Worm (Caenorhabditis elegans) whole organism, L4 larva: ENCODE measurements around the gene scl-7.

Experiments
- F26F4.8 ChIP-seq: fragments of 200-800 bp; sonication (Bioruptor generic); conservative IDR thresholded peaks from 2 replicates; pipeline ENCODE4 v1.3.6; 2022; ENCODE audit warnings: missing genetic modification characterization, missing compliant biosample characterization
- F44E2.7 ChIP-seq: fragments of 200-800 bp; sonication (Bioruptor generic); IDR thresholded peaks from 2 replicates; pipeline ENCODE4 v2.1.2; 2022; ENCODE audit warnings: missing genetic modification characterization, missing compliant biosample characterization
- ZK546.5 ChIP-seq, 2 experiments: sonication (generic microtip); optimal IDR thresholded peaks; 2 replicates each; lab custom pipeline; 2017; ENCODE audit warnings: missing biosample characterization in 2 of 2, missing genetic modification characterization in 2 of 2
- aha-1 ChIP-seq: fragments of 150-350 bp; peaks from one replicate; lab custom pipeline; 2014; ENCODE audit warnings: missing biosample characterization, missing genetic modification characterization
- ceh-32 ChIP-seq: sonication (generic microtip); optimal IDR thresholded peaks from 2 replicates; lab custom pipeline; 2016; ENCODE audit warnings: mild to moderate bottlenecking, missing genetic modification characterization, missing compliant biosample characterization; ENCODE audit not compliant: poor library complexity
- daf-19 ChIP-seq: fragments of 200-800 bp; sonication (Bioruptor generic); conservative IDR thresholded peaks from 2 replicates; pipeline ENCODE4 v1.3.6; 2022; ENCODE audit warnings: missing genetic modification characterization, missing compliant biosample characterization
- dmd-6 ChIP-seq: fragments of 200-800 bp; sonication (Bioruptor generic); IDR thresholded peaks from 2 replicates; pipeline ENCODE4 v1.3.6; 2022; ENCODE audit warnings: missing genetic modification reagents, missing genetic modification characterization, missing compliant biosample characterization
- dmd-8 ChIP-seq: fragments of 200-800 bp; sonication (Bioruptor generic); IDR thresholded peaks from 2 replicates; pipeline ENCODE4 v1.3.6; 2022; ENCODE audit warnings: missing genetic modification characterization, missing compliant biosample characterization
- duxl-1 ChIP-seq: sonication (generic microtip); optimal IDR thresholded peaks from 2 replicates; lab custom pipeline; 2016; ENCODE audit warnings: mild to moderate bottlenecking, missing genetic modification characterization, moderate library complexity, missing compliant biosample characterization; ENCODE audit not compliant: poor library complexity
- fkh-10 ChIP-seq: fragments of 150-350 bp; optimal IDR thresholded peaks from 2 replicates; lab custom pipeline; 2014; ENCODE audit warnings: missing biosample characterization, missing genetic modification reagents, missing genetic modification characterization
- gei-8 ChIP-seq: fragments of 200-800 bp; sonication (Bioruptor generic); optimal IDR thresholded peaks from 2 replicates; lab custom pipeline; 2018; ENCODE audit warnings: mild to moderate bottlenecking, missing genetic modification characterization, missing compliant biosample characterization
- hif-1 ChIP-seq, 2 experiments: sonication (generic microtip); optimal IDR thresholded peaks; 2 replicates each; lab custom pipeline; 2016 to 2017; ENCODE audit warnings: missing compliant biosample characterization in 2 of 2, missing genetic modification characterization in 2 of 2, missing genetic modification reagents in 2 of 2, missing genotype in 2 of 2, mild to moderate bottlenecking in 1 of 2
- hlh-11 ChIP-seq: fragments of 200-800 bp; sonication (Bioruptor generic); optimal IDR thresholded peaks from 2 replicates; lab custom pipeline; 2018; ENCODE audit warnings: mild to moderate bottlenecking, missing genetic modification characterization, missing compliant biosample characterization
- hmg-1.1 ChIP-seq: fragments of 200-800 bp; sonication (Bioruptor generic); IDR thresholded peaks from 2 replicates; pipeline ENCODE4 v1.3.6; 2022; ENCODE audit warnings: missing genetic modification reagents, missing genetic modification characterization, missing compliant biosample characterization
- lim-7 ChIP-seq: fragments of 200-800 bp; sonication (Bioruptor generic); IDR thresholded peaks from 2 replicates; pipeline ENCODE4 v1.3.6; 2022; ENCODE audit warnings: missing genetic modification characterization, missing compliant biosample characterization
- mdl-1 ChIP-seq, 2 experiments: fragments of 150-350 bp in 1 of 2; sonication (generic microtip) in 1 of 2; optimal IDR thresholded peaks; 2 replicates each; lab custom pipeline; 2014 to 2017; ENCODE audit warnings: missing biosample characterization in 2 of 2, missing genetic modification characterization in 2 of 2
- mep-1 ChIP-seq: fragments of 150-350 bp; sonication (generic microtip); optimal IDR thresholded peaks from 3 replicates; lab custom pipeline; 2014; ENCODE audit warnings: missing biosample characterization, missing genetic modification characterization
- mes-2 ChIP-seq: sonication (generic microtip); optimal IDR thresholded peaks from 2 replicates; lab custom pipeline; 2016; ENCODE audit warnings: missing genotype, mild to moderate bottlenecking, missing genetic modification characterization, missing compliant biosample characterization; ENCODE audit not compliant: poor library complexity, severe bottlenecking
- mxl-3 ChIP-seq: fragments of 200-800 bp; sonication (Bioruptor generic); optimal IDR thresholded peaks from 2 replicates; lab custom pipeline; 2018; ENCODE audit warnings: mild to moderate bottlenecking, missing genetic modification characterization, missing compliant biosample characterization
- nhr-11 ChIP-seq: fragments of 150-350 bp; optimal IDR thresholded peaks from 2 replicates; lab custom pipeline; 2014; ENCODE audit warnings: missing biosample characterization, missing genetic modification characterization
- nhr-111 ChIP-seq: fragments of 200-800 bp; sonication (Bioruptor generic); optimal IDR thresholded peaks from 2 replicates; lab custom pipeline; 2018; ENCODE audit warnings: mild to moderate bottlenecking, missing genetic modification characterization, missing compliant biosample characterization
- nhr-25 ChIP-seq: sonication (generic microtip); optimal IDR thresholded peaks from 2 replicates; lab custom pipeline; 2017; ENCODE audit warnings: missing genetic modification characterization, mild to moderate bottlenecking, missing compliant biosample characterization, antibody characterized with exemption, moderate library complexity, borderline replicate concordance; ENCODE audit not compliant: insufficient read depth
- nhr-28 ChIP-seq: fragments of 150-350 bp; optimal IDR thresholded peaks from 2 replicates; lab custom pipeline; 2014; ENCODE audit warnings: missing biosample characterization, missing genetic modification characterization
- nhr-42 ChIP-seq: fragments of 200-800 bp; sonication (Bioruptor generic); IDR thresholded peaks from 2 replicates; pipeline ENCODE4 v1.3.6; 2022; ENCODE audit warnings: missing genetic modification characterization, missing compliant biosample characterization
- nhr-48 ChIP-seq: sonication (generic microtip); optimal IDR thresholded peaks from 2 replicates; lab custom pipeline; 2016; ENCODE audit warnings: mild to moderate bottlenecking, missing genetic modification characterization, missing compliant biosample characterization
- nhr-76 ChIP-seq: fragments of 150-350 bp; optimal IDR thresholded peaks from 2 replicates; lab custom pipeline; 2014; ENCODE audit warnings: missing biosample characterization, missing genetic modification characterization
- sdz-12 ChIP-seq: fragments of 200-800 bp; sonication (Bioruptor generic); optimal IDR thresholded peaks from 2 replicates; lab custom pipeline; 2018; ENCODE audit warnings: mild to moderate bottlenecking, missing genetic modification characterization, missing compliant biosample characterization
- spr-1 ChIP-seq: sonication (generic microtip); optimal IDR thresholded peaks from 2 replicates; lab custom pipeline; 2016; ENCODE audit warnings: mild to moderate bottlenecking, missing genetic modification characterization, missing compliant biosample characterization
- unc-39 ChIP-seq: sonication (generic microtip); optimal IDR thresholded peaks from 2 replicates; lab custom pipeline; 2017; ENCODE audit warnings: missing biosample characterization, missing genetic modification characterization
- unc-62 ChIP-seq, 3 experiments: fragments of 150-350 bp in 1 of 3; sonication (generic microtip); optimal IDR thresholded peaks in 2 of 3; peaks in 1 of 3; 1 replicate in 1 of 3; 2 replicates in 2 of 3; lab custom pipeline; 2014 to 2017; ENCODE audit warnings: missing biosample characterization in 3 of 3, missing genetic modification characterization in 3 of 3, missing genetic modification reagents in 3 of 3, missing genotype in 1 of 3
- vab-7 ChIP-seq: fragments of 200-800 bp; sonication (Bioruptor generic); IDR thresholded peaks from 2 replicates; pipeline ENCODE4 v1.3.6; 2022; ENCODE audit warnings: missing genetic modification reagents, missing genetic modification characterization, missing compliant biosample characterization
- zfp-3 ChIP-seq: fragments of 200-800 bp; sonication (Bioruptor generic); conservative IDR thresholded peaks from 2 replicates; pipeline ENCODE4 v1.3.6; 2022; ENCODE audit warnings: missing genetic modification reagents, missing genetic modification characterization, missing compliant biosample characterization
- zip-2 ChIP-seq: fragments of 150-350 bp; optimal IDR thresholded peaks from 2 replicates; lab custom pipeline; 2014; ENCODE audit warnings: missing biosample characterization, missing genetic modification characterization
- ztf-11 ChIP-seq: fragments of 150-350 bp; optimal IDR thresholded peaks from 2 replicates; lab custom pipeline; 2014; ENCODE audit warnings: missing biosample characterization, missing genetic modification characterization

scl-7 gene

DNA sequence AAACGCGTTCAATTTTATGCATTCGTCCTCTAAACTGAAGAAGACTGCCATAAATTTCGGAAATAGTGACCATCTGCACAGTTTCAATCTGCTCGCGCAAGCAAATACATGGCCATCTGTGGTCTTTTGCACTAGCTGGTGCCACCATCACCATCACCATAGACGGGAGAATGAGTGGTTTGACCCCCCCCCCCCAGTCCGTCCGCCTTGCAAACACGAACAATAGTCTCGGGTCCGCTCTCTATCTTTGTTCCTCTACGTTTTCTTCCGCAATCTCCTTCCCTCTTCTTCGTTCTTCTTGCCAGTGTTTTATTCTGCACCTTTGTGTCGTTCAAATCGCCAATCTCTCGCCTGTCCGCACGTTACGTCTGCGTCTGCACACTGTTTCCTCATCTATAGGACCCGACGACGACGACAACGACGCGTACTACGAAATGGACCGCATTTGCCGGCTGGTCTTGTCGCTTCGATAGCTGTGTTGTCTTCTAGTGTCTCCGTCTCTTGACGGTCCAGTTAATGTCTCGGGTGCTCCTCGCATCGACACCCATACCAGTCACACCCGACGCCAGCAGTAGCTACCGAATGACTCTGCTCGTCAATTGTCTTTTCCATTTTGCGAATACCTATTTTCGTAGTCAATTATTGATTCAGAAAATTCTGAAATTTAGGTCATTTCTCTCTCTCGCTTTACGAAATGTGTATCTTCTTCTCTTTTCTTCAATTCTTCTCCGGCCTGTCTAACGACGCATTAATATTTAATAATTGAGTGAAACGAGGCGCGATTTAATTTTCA is 40.4 kb upstream of the scl-7 start:
- TF ChIP-seq hif-1 (tag; optimal IDR thresholded peaks at IDR 0.05; lab: Kevin White, UChicago) (no peak), mes-2 (tag; lab: Kevin White, UChicago) (peak; percentile 27), vab-7 (GFP tag; lab: Robert Waterston, UW) (no peak), mxl-3 (GFP tag; lab: Kevin White, UChicago) (peak; percentile 32), nhr-42 (GFP tag; lab: Robert Waterston, UW) (0 out of 2 replicates have a peak, but pooled peaks have one; percentile 25), duxl-1 (no peak), sdz-12 (GFP tag; lab: Kevin White, UChicago) (no peak), hlh-11 (tag; lab: Kevin White, UChicago) (peak; percentile 51), nhr-48 (tag; lab: Kevin White, UChicago) (no peak), unc-39 (tag; lab: Kevin White, UChicago) (no peak), zip-2 (tag; lab: Kevin White, UChicago) (no peak), hmg-1.1 (peak; percentile 44; the same call in 1 of the 2 replicates), lim-7 (no peak), gei-8 (GFP tag; lab: Kevin White, UChicago) (peak; percentile 14), daf-19 (GFP tag; lab: Robert Waterston, UW) (no peak), ceh-32 (tag; lab: Kevin White, UChicago) (no peak), unc-62 (GFP tag; optimal IDR thresholded peaks at IDR 0.05 in 1 of 2; lab: Kevin White, UChicago) (peak in 1 of 2 experiments; percentile 79), unc-62 (tag; optimal IDR thresholded peaks at IDR 0.05; lab: Kevin White, UChicago) (no peak), nhr-11 (tag; lab: Kevin White, UChicago) (no peak), mep-1 (tag; lab: Kevin White, UChicago) (peak; percentile 43), aha-1 (tag; lab: Kevin White, UChicago) (peak; percentile 32), F26F4.8 (no peak), spr-1 (tag; lab: Kevin White, UChicago) (peak; percentile 6), F44E2.7 (GFP tag; lab: Robert Waterston, UW) (no peak), dmd-8 (GFP tag; lab: Robert Waterston, UW) (no peak), ZK546.5 (tag; optimal IDR thresholded peaks at IDR 0.05; lab: Kevin White, UChicago) (no peak), fkh-10 (GFP tag; lab: Kevin White, UChicago) (peak; percentile 3), dmd-6 (no peak), nhr-28 (tag; lab: Kevin White, UChicago) (peak; percentile 22), ztf-11 (tag; lab: Kevin White, UChicago) (no peak), nhr-76 (tag; lab: Kevin White, UChicago) (no peak), zfp-3 (GFP tag; lab: Robert Waterston, UW) (no peak), mdl-1 (tag; optimal IDR thresholded peaks at IDR 0.05; lab: Kevin White, UChicago) (peak in 1 of 2 experiments; percentile 30)
- TF ChIP-seq, all 104 proteins: peak for 13

DNA sequence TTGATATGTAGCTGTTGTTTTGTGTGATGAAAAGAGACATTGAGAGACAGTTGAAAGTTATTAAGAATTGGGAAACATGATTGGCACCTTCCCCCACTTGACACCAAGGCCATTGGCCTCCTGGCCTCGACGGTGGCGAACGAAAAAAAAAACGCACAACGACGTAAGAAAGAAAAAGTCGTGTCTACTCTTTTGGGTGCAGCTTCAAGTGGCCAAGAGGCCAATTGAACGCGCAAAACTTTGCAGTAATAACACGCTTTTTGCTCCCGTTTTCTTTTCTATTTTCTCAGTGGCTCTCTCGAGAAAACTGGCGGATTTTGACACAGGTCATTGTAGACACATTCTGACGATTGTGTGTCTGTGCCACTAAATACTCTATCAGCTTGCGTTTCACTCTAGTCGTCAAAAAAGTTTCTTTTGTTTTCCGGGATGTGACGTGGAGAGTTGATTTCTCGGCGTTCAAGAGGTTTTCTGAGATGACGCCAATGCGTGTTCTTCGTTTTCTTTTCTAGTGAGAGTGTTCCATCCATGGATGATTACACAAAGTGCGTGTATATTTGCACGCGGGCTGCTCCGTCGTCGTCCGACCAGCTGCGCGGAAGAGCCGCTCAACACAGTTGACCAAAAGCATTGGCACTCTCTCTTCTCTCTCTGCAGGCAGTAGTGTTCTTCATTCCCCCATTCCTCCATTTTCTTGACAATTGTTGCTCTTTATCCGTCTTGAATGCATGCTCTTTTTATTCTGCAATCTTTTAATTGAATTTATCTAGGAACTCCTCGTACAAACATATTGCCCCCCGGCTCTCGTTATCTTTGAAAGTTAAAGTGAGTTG is 39.6 kb upstream of the scl-7 start:
- TF ChIP-seq nhr-25 (tag; lab: Kevin White, UChicago) = peak; percentile 52
- peak; percentile 52 for TF ChIP-seq aha-1 (tag; lab: Kevin White, UChicago)
- peak; percentile 29 for TF ChIP-seq hlh-11 (tag; lab: Kevin White, UChicago)
- TF ChIP-seq mep-1 (tag; lab: Kevin White, UChicago) = no peak
- TF ChIP-seq nhr-111 (GFP tag; lab: Kevin White, UChicago) = no peak
- TF ChIP-seq nhr-28 (tag; lab: Kevin White, UChicago) = peak; percentile 6
- peak in 1 of 2 experiments; percentile 85 for TF ChIP-seq unc-62 (GFP tag; optimal IDR thresholded peaks at IDR 0.05 in 1 of 2; lab: Kevin White, UChicago)
- TF ChIP-seq unc-62 (tag; optimal IDR thresholded peaks at IDR 0.05; lab: Kevin White, UChicago) = no peak
- TF ChIP-seq daf-19 (GFP tag; lab: Robert Waterston, UW) = 0 out of 2 replicates have a peak, but pooled peaks have one; percentile 50
- TF ChIP-seq, all 104 proteins: peak for 6
